Worm (Caenorhabditis elegans): ENCODE results near the gene hmg-1.2.

DNA sequence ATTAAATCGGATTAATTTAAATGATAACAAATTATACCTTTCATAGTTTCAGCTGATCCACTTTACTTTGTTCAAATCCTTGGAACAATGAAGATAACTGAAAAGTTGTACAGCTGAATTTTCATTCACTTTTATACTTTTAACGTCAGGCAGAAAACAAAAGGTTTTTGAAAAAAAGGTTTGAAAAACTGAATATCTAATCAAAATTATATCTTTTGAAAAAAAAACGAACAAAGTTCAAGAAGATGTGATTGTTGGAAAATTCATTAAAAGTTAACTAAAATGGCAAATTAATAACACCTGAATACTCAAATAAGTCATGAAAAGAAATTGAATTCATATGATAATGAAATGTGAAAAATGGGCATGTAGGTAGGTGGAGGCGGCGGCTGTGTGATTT is 43.5 kb upstream of the hmg-1.2 start, which contains the start of gene T12A2.21:
- TF ChIP-seq fos-1 (tag; optimal IDR thresholded peaks at IDR 0.05) (no peak), dmd-9 (GFP tag; IDR thresholded peaks at IDR 0.05) (no peak), ZK337.2 (GFP tag; IDR thresholded peaks at IDR 0.05) (no peak), unc-62 (GFP tag; optimal IDR thresholded peaks at IDR 0.05 in 1 of 2) (no peak), unc-62 (tag; optimal IDR thresholded peaks at IDR 0.05) (no peak), ctbp-1 (GFP tag; IDR thresholded peaks at IDR 0.05) (no peak), pqm-1 (tag; optimal IDR thresholded peaks at IDR 0.05) (no peak), lin-13 (GFP tag; optimal IDR thresholded peaks at IDR 0.05) (no peak), nhr-77 (tag; optimal IDR thresholded peaks at IDR 0.05) (no peak), daf-19 (GFP tag; conservative IDR thresholded peaks at IDR 0.05) (no peak)

Data from whole organism, L4 larva.